Fruit fly (Drosophila melanogaster) whole organism, embryonic: ENCODE results near the gene CG10866.

ENCODE experiments used
- Awh ChIP-seq: fragments of 200-800 bp; sonication (Bioruptor generic); IDR thresholded peaks from 2 replicates; pipeline ENCODE4, ENCODE4 v1.3.6; 2022; ENCODE audit warnings: missing biosample characterization, missing genetic modification characterization
- Bdp1 ChIP-seq: fragments of 200-800 bp; sonication (Bioruptor generic); optimal IDR thresholded peaks from 3 replicates; lab custom pipeline; 2016; ENCODE audit warnings: missing biosample characterization, missing genetic modification characterization
- CG10267 ChIP-seq: fragments of 200-800 bp; sonication (Bioruptor generic); optimal IDR thresholded peaks from 2 replicates; lab custom pipeline; 2018; ENCODE audit warnings: missing biosample characterization, mild to moderate bottlenecking, missing genetic modification characterization, moderate library complexity
- CG10274 ChIP-seq: fragments of 200-800 bp; sonication (Bioruptor generic); optimal IDR thresholded peaks from 3 replicates; lab custom pipeline; 2017; ENCODE audit warnings: missing biosample characterization, mild to moderate bottlenecking, missing genetic modification characterization
- CG12236 ChIP-seq: fragments of 200-800 bp; sonication (Bioruptor generic); optimal IDR thresholded peaks from 2 replicates; lab custom pipeline; 2016; ENCODE audit warnings: missing biosample characterization, missing genetic modification characterization
- CG14441 ChIP-seq: fragments of 200-800 bp; sonication (Bioruptor generic); IDR thresholded peaks from 2 replicates; pipeline ENCODE4 v1.3.6; 2022; ENCODE audit warnings: missing biosample characterization, missing genetic modification characterization
- CG15269 ChIP-seq: fragments of 200-800 bp; sonication (Bioruptor generic); optimal IDR thresholded peaks from 2 replicates; lab custom pipeline; 2018; ENCODE audit warnings: missing biosample characterization, mild to moderate bottlenecking, missing genetic modification characterization, moderate library complexity
- CG15479 ChIP-seq: fragments of 200-800 bp; sonication (Bioruptor generic); optimal IDR thresholded peaks from 3 replicates; lab custom pipeline; 2019; ENCODE audit warnings: missing biosample characterization, mild to moderate bottlenecking, missing genetic modification characterization, moderate library complexity
- CG16779 ChIP-seq: fragments of 200-800 bp; sonication (Bioruptor generic); IDR thresholded peaks from 2 replicates; pipeline ENCODE4 v1.3.6; 2022; ENCODE audit warnings: missing biosample characterization, missing genetic modification characterization
- CG16863 ChIP-seq: fragments of 200-800 bp; sonication (Bioruptor generic); optimal IDR thresholded peaks from 3 replicates; lab custom pipeline; 2016; ENCODE audit warnings: missing biosample characterization, missing genetic modification characterization
- CG17802 ChIP-seq: fragments of 200-800 bp; sonication (Bioruptor generic); optimal IDR thresholded peaks from 2 replicates; lab custom pipeline; 2018; ENCODE audit warnings: missing biosample characterization, mild to moderate bottlenecking, missing genetic modification characterization, moderate library complexity
- CG17829 ChIP-seq: fragments of 200-800 bp; optimal IDR thresholded peaks from 2 replicates; lab custom pipeline; 2019; ENCODE audit warnings: missing biosample characterization, mild to moderate bottlenecking, missing genetic modification characterization, moderate library complexity
- CG18764 ChIP-seq: fragments of 200-800 bp; sonication (Bioruptor generic); optimal IDR thresholded peaks from 3 replicates; lab custom pipeline; 2016; ENCODE audit warnings: missing biosample characterization, missing genetic modification characterization
- CG2120 ChIP-seq: fragments of 200-800 bp; sonication (Bioruptor generic); optimal IDR thresholded peaks from 3 replicates; lab custom pipeline; 2016; ENCODE audit warnings: missing biosample characterization, missing genetic modification characterization
- CG3847 ChIP-seq: fragments of 200-800 bp; sonication (Bioruptor generic); IDR thresholded peaks from 2 replicates; pipeline ENCODE4 v1.3.6; 2022; ENCODE audit warnings: missing biosample characterization, missing genetic modification characterization
- CG4328 ChIP-seq: fragments of 200-800 bp; sonication (Bioruptor generic); optimal IDR thresholded peaks from 3 replicates; lab custom pipeline; 2017; ENCODE audit warnings: missing biosample characterization, missing genetic modification reagents, missing genetic modification characterization
- CG4617 ChIP-seq: fragments of 200-800 bp; sonication (Bioruptor generic); optimal IDR thresholded peaks from 3 replicates; lab custom pipeline; 2016; ENCODE audit warnings: missing biosample characterization, missing genetic modification characterization, borderline replicate concordance
- CG4707 ChIP-seq: fragments of 200-800 bp; sonication (Bioruptor generic); optimal IDR thresholded peaks from 2 replicates; lab custom pipeline; 2018; ENCODE audit warnings: missing biosample characterization, mild to moderate bottlenecking, missing genetic modification characterization, moderate library complexity
- CG7372 ChIP-seq: fragments of 200-800 bp; sonication (Bioruptor generic); IDR thresholded peaks from 2 replicates; pipeline ENCODE4 v1.3.6; 2022; ENCODE audit warnings: missing biosample characterization, missing genetic modification characterization
- CG8089 ChIP-seq: fragments of 200-800 bp; sonication (Bioruptor generic); optimal IDR thresholded peaks from 3 replicates; lab custom pipeline; 2016; ENCODE audit warnings: missing biosample characterization, missing genetic modification characterization
- CG8944 ChIP-seq: fragments of 200-800 bp; sonication (Bioruptor generic); optimal IDR thresholded peaks from 3 replicates; lab custom pipeline; 2016; ENCODE audit warnings: missing biosample characterization, missing genetic modification characterization
- CG9876 ChIP-seq: fragments of 200-800 bp; sonication (Bioruptor generic); optimal IDR thresholded peaks from 2 replicates; lab custom pipeline; 2016; ENCODE audit warnings: missing biosample characterization, missing genetic modification characterization
- D ChIP-seq, 2 experiments: fragments of 200-800 bp in 1 of 2; fragments of >200 bp in 1 of 2; sonication (Bioruptor generic) in 1 of 2; optimal IDR thresholded peaks; 2 replicates in 1 of 2; 3 replicates in 1 of 2; lab custom pipeline; 2017; ENCODE audit warnings: mild to moderate bottlenecking in 1 of 2, missing biosample characterization in 1 of 2, missing genetic modification characterization in 1 of 2, missing genetic modification reagents in 1 of 2
- GATAe ChIP-seq: fragments of 200-800 bp; sonication (Bioruptor generic); conservative IDR thresholded peaks from 2 replicates; pipeline ENCODE4 v1.3.6; 2022; ENCODE audit warnings: missing biosample characterization, missing genetic modification characterization
- Gug ChIP-seq: fragments of 200-800 bp; sonication (Bioruptor generic); IDR thresholded peaks from 4 replicates; pipeline ENCODE4 v1.3.6; 2022; ENCODE audit warnings: missing biosample characterization, missing genetic modification characterization
- H15 ChIP-seq: fragments of 200-800 bp; sonication (Bioruptor generic); IDR thresholded peaks from 3 replicates; pipeline ENCODE4 v1.3.6; 2022; ENCODE audit warnings: missing biosample characterization, missing genetic modification characterization
- Myb ChIP-seq: fragments of 200-800 bp; sonication (Bioruptor generic); optimal IDR thresholded peaks from 2 replicates; lab custom pipeline; 2016; ENCODE audit warnings: missing biosample characterization, missing genetic modification characterization
- NFAT ChIP-seq: fragments of 200-800 bp; sonication (Bioruptor generic); IDR thresholded peaks from 2 replicates; pipeline ENCODE4 v1.3.6; 2022; ENCODE audit warnings: missing biosample characterization, missing genetic modification characterization
- Trl ChIP-seq, 3 experiments: fragments of >200 bp in 2 of 3; fragments of 200-800 bp in 1 of 3; sonication (Bioruptor generic) in 1 of 3; optimal IDR thresholded peaks; 2 replicates in 1 of 3; 3 replicates in 2 of 3; lab custom pipeline; 2016 to 2017; ENCODE audit warnings: missing biosample characterization in 1 of 3, missing genetic modification characterization in 1 of 3
- ato ChIP-seq: fragments of 200-800 bp; sonication (Bioruptor generic); IDR thresholded peaks from 2 replicates; pipeline ENCODE4 v1.3.6; 2022; ENCODE audit warnings: missing biosample characterization, missing genetic modification characterization; ENCODE audit not compliant: partially characterized antibody
- cas ChIP-seq: fragments of 200-800 bp; sonication (Bioruptor generic); IDR thresholded peaks from 2 replicates; pipeline ENCODE4 v1.3.6; 2022; ENCODE audit warnings: missing biosample characterization, missing genetic modification characterization
- chn ChIP-seq: fragments of 200-800 bp; sonication (Bioruptor generic); optimal IDR thresholded peaks from 2 replicates; lab custom pipeline; 2016; ENCODE audit warnings: missing biosample characterization, missing genetic modification characterization
- danr ChIP-seq: fragments of 200-800 bp; sonication (Bioruptor generic); IDR thresholded peaks from 2 replicates; pipeline ENCODE4 v1.3.6; 2022; ENCODE audit warnings: missing biosample characterization, missing genetic modification characterization
- gfzf ChIP-seq: fragments of 200-800 bp; sonication (Bioruptor generic); optimal IDR thresholded peaks from 2 replicates; lab custom pipeline; 2016; ENCODE audit warnings: missing biosample characterization, mild to moderate bottlenecking, missing genetic modification characterization, moderate library complexity
- ind ChIP-seq: fragments of 200-800 bp; sonication (Bioruptor generic); optimal IDR thresholded peaks from 3 replicates; lab custom pipeline; 2016; ENCODE audit warnings: missing biosample characterization, missing genetic modification characterization
- kni ChIP-seq: fragments of 200-800 bp; sonication (Bioruptor generic); optimal IDR thresholded peaks from 3 replicates; lab custom pipeline; 2017; ENCODE audit warnings: mild to moderate bottlenecking, missing biosample characterization, missing genetic modification reagents, missing genetic modification characterization
- lov ChIP-seq, 2 experiments: fragments of 200-800 bp in 1 of 2; fragments of >200 bp in 1 of 2; sonication (Bioruptor generic) in 1 of 2; IDR thresholded peaks in 1 of 2; optimal IDR thresholded peaks in 1 of 2; 2 replicates in 1 of 2; 3 replicates in 1 of 2; pipeline versions ENCODE4 v1.3.6 to Lab custom; 2017 to 2022; ENCODE audit warnings: missing biosample characterization in 1 of 2, missing genetic modification characterization in 1 of 2
- nerfin-1 ChIP-seq: fragments of 200-800 bp; sonication (Bioruptor generic); optimal IDR thresholded peaks from 3 replicates; lab custom pipeline; 2019; ENCODE audit warnings: missing biosample characterization, mild to moderate bottlenecking, missing genetic modification characterization, moderate library complexity
- otp ChIP-seq: fragments of 200-800 bp; sonication (Bioruptor generic); IDR thresholded peaks from 3 replicates; pipeline ENCODE4, ENCODE4 v1.3.6; 2022; ENCODE audit warnings: missing biosample characterization, missing genetic modification characterization
- prd ChIP-seq, 3 experiments: fragments of >200 bp in 2 of 3; fragments of 200-800 bp in 1 of 3; sonication (Bioruptor generic) in 1 of 3; optimal IDR thresholded peaks in 2 of 3; IDR thresholded peaks in 1 of 3; 2 replicates in 2 of 3; 3 replicates in 1 of 3; pipeline versions ENCODE4 v1.3.6 to Lab custom; 2017 to 2022; ENCODE audit warnings: missing biosample characterization in 1 of 3, missing genetic modification characterization in 1 of 3
- pum ChIP-seq: fragments of 200-800 bp; sonication (Bioruptor generic); optimal IDR thresholded peaks from 2 replicates; lab custom pipeline; 2016; ENCODE audit warnings: missing biosample characterization, missing genetic modification characterization
- ranshi ChIP-seq: fragments of 200-800 bp; sonication (Bioruptor generic); IDR thresholded peaks from 2 replicates; pipeline ENCODE4 v1.3.6; 2022; ENCODE audit warnings: missing biosample characterization, missing genetic modification characterization
- schlank ChIP-seq: fragments of 200-800 bp; sonication (Bioruptor generic); optimal IDR thresholded peaks from 2 replicates; lab custom pipeline; 2018; ENCODE audit warnings: missing biosample characterization, mild to moderate bottlenecking, missing genetic modification characterization
- shn ChIP-seq: fragments of 200-800 bp; sonication (Bioruptor generic); optimal IDR thresholded peaks from 3 replicates; lab custom pipeline; 2016; ENCODE audit warnings: missing biosample characterization, missing genetic modification characterization
- sima ChIP-seq: fragments of 200-800 bp; sonication (Bioruptor generic); optimal IDR thresholded peaks from 2 replicates; lab custom pipeline; 2016; ENCODE audit warnings: missing biosample characterization, missing genetic modification characterization
- sr ChIP-seq: fragments of 200-800 bp; sonication (Bioruptor generic); IDR thresholded peaks from 3 replicates; pipeline ENCODE4 v1.3.6; 2022; ENCODE audit warnings: missing biosample characterization, missing genetic modification characterization
- trh ChIP-seq: fragments of 200-800 bp; sonication (Bioruptor generic); optimal IDR thresholded peaks from 2 replicates; lab custom pipeline; 2016; ENCODE audit warnings: missing biosample characterization, missing genetic modification characterization
- ttk ChIP-seq: fragments of 200-800 bp; sonication (Bioruptor generic); IDR thresholded peaks from 2 replicates; pipeline ENCODE4 v2.1.2; 2022; ENCODE audit warnings: missing biosample characterization, missing genetic modification characterization
- usp ChIP-seq: fragments of >200 bp; optimal IDR thresholded peaks from 2 replicates; lab custom pipeline; 2017; ENCODE audit warnings: missing biosample characterization, missing genetic modification characterization
- wdn ChIP-seq: fragments of 200-800 bp; sonication (Bioruptor generic); IDR thresholded peaks from 2 replicates; pipeline ENCODE4 v1.3.6; 2022; ENCODE audit warnings: missing biosample characterization, missing genetic modification characterization

The CG10866 gene

DNA sequence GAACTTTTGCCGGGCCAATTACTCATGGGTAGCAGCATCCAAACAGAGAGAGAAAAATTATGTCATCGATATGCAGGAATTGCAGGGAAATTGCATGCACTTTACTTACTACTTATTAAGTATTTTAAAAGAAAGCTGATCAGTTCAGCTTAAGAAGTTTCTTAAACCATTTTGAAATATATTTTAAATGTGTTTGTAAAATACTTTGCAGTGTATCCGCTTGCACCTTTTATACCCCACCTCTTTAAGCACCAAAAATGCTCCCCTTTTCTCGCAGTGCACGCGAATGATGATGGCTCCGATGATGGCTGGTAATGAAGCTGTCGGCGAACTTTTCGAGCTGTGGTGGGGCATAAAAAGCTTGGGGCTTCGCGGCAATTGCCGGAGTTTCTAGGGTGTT lies 14.7 kb upstream of the CG10866 start, which contains the start of gene CG14984 (continued):
- TF ChIP-seq CG16863: no peak
- peak; percentile 27 for TF ChIP-seq CG10274 (GFP tag; lab: Kevin White, UChicago)
- no peak for TF ChIP-seq CG17829 (tag; lab: Kevin White, UChicago)
- no peak for TF ChIP-seq H15 (GFP tag; lab: Robert Waterston, UW)
- no peak for TF ChIP-seq ato
- no peak for TF ChIP-seq otp (GFP tag; lab: Robert Waterston, UW)
- TF ChIP-seq NFAT (GFP tag; lab: Robert Waterston, UW): peak; percentile 44
- no peak for TF ChIP-seq ttk
- no peak for TF ChIP-seq kni (GFP tag; lab: Kevin White, UChicago)
- peak; percentile 60 for TF ChIP-seq ind (GFP tag; lab: Kevin White, UChicago)
- TF ChIP-seq CG17802 (tag; lab: Kevin White, UChicago): no peak
- peak; percentile 16 for TF ChIP-seq shn (GFP tag; lab: Kevin White, UChicago)
- no peak for TF ChIP-seq Awh
- TF ChIP-seq usp: no peak
- TF ChIP-seq schlank: no peak
- TF ChIP-seq pum (GFP tag; lab: Kevin White, UChicago): no peak
- no peak for TF ChIP-seq trh (GFP tag; lab: Kevin White, UChicago)
- no peak for TF ChIP-seq danr (GFP tag; lab: Robert Waterston, UW)
- no peak for TF ChIP-seq CG4617 (GFP tag; lab: Kevin White, UChicago)
- no peak for TF ChIP-seq GATAe
- no peak for TF ChIP-seq CG9876 (GFP tag; lab: Kevin White, UChicago)
- no peak for TF ChIP-seq CG8089 (GFP tag; lab: Kevin White, UChicago)
- no peak for TF ChIP-seq CG4707 (GFP tag; lab: Kevin White, UChicago)
- 0 out of 2 replicates have a peak, but pooled peaks have one; percentile 16 for TF ChIP-seq CG14441
- TF ChIP-seq nerfin-1 (tag; lab: Kevin White, UChicago): no peak
- peak; percentile 71 for TF ChIP-seq CG2120
- no peak for TF ChIP-seq CG16779 (GFP tag; lab: Robert Waterston, UW)
- no peak for TF ChIP-seq CG4328 (GFP tag; lab: Kevin White, UChicago)
- TF ChIP-seq CG3847 (GFP tag; lab: Robert Waterston, UW): peak; percentile 45; the same call in 1 of the 2 replicates
- TF ChIP-seq wdn (GFP tag; lab: Robert Waterston, UW): peak; percentile 56; the same call in 1 of the 2 replicates
- no peak for TF ChIP-seq lov (optimal IDR thresholded peaks at IDR 0.05; lab: Kevin White, UChicago)
- no peak for TF ChIP-seq lov (GFP tag; IDR thresholded peaks at IDR 0.05; lab: Robert Waterston, UW)
- TF ChIP-seq sima (GFP tag; lab: Kevin White, UChicago): no peak
- TF ChIP-seq Gug (GFP tag; lab: Robert Waterston, UW): peak; percentile 57; the same call in 2 of the 4 replicates
- no peak for TF ChIP-seq CG15479
- TF ChIP-seq Myb (GFP tag; lab: Kevin White, UChicago): no peak
- no peak for TF ChIP-seq gfzf (GFP tag; lab: Kevin White, UChicago)
- TF ChIP-seq D (optimal IDR thresholded peaks at IDR 0.05; lab: Kevin White, UChicago): no peak
- no peak for TF ChIP-seq D (GFP tag; optimal IDR thresholded peaks at IDR 0.05; lab: Kevin White, UChicago)
- TF ChIP-seq cas (GFP tag; lab: Robert Waterston, UW): 0 out of 2 replicates have a peak, but pooled peaks have one; percentile 27
- peak; percentile 51; the same call in 1 of the 2 replicates for TF ChIP-seq CG7372 (GFP tag; lab: Robert Waterston, UW)
- TF ChIP-seq CG8944 (GFP tag; lab: Kevin White, UChicago): no peak
- no peak for TF ChIP-seq prd (optimal IDR thresholded peaks at IDR 0.05; lab: Kevin White, UChicago)
- TF ChIP-seq prd (GFP tag; IDR thresholded peaks at IDR 0.05; lab: Robert Waterston, UW): peak; percentile 60; the same call in 2 of the 3 replicates
- peak; percentile 18 for TF ChIP-seq CG10267 (tag; lab: Kevin White, UChicago)
- TF ChIP-seq Trl (optimal IDR thresholded peaks at IDR 0.05; lab: Kevin White, UChicago): no peak
- no peak for TF ChIP-seq Trl (GFP tag; optimal IDR thresholded peaks at IDR 0.05; lab: Kevin White, UChicago)
- TF ChIP-seq chn (GFP tag; lab: Kevin White, UChicago): no peak
- TF ChIP-seq Bdp1 (GFP tag; lab: Kevin White, UChicago): no peak
- TF ChIP-seq CG18764: peak; percentile 14
- peak; percentile 20 for TF ChIP-seq CG15269 (tag; lab: Kevin White, UChicago)
- TF ChIP-seq CG12236: no peak
- no peak for TF ChIP-seq sr (GFP tag; lab: Robert Waterston, UW)
- peak; percentile 55; the same call in 1 of the 2 replicates for TF ChIP-seq ranshi (GFP tag; lab: Robert Waterston, UW)
